Fruit fly (Drosophila melanogaster) whole organism, adult: ENCODE results near the gene CG15717.
"Not testable (repeated sequence)": the region's sequence is repeated elsewhere in the genome, so short reads cannot be mapped to it uniquely, and the experiment has no call there.

Experiments
- CG11617 ChIP-seq: fragments of 200-800 bp; sonication (Bioruptor generic); optimal IDR thresholded peaks from 2 replicates; lab custom pipeline; 2017; ENCODE audit warnings: mild to moderate bottlenecking, missing biosample characterization, missing genetic modification reagents, missing genetic modification characterization
- CG12768 ChIP-seq: fragments of 200-800 bp; sonication (Bioruptor generic); optimal IDR thresholded peaks from 2 replicates; lab custom pipeline; 2017; ENCODE audit warnings: missing biosample characterization, missing genetic modification characterization, mild to moderate bottlenecking, moderate library complexity, missing genetic modification reagents
- CG14711 ChIP-seq: fragments of 200-800 bp; sonication (Bioruptor generic); optimal IDR thresholded peaks from 2 replicates; lab custom pipeline; 2018; ENCODE audit warnings: missing biosample characterization, mild to moderate bottlenecking, missing genetic modification characterization, moderate library complexity
- CG1620 ChIP-seq: fragments of 200-800 bp; sonication (Bioruptor generic); optimal IDR thresholded peaks from 2 replicates; lab custom pipeline; 2016; ENCODE audit warnings: missing biosample characterization, missing genetic modification characterization
- CG33017 ChIP-seq: fragments of 200-800 bp; sonication (Bioruptor generic); optimal IDR thresholded peaks from 2 replicates; lab custom pipeline; 2018; ENCODE audit warnings: missing biosample characterization, mild to moderate bottlenecking, missing genetic modification characterization, moderate library complexity
- CG5204 ChIP-seq: fragments of 200-800 bp; sonication (Bioruptor generic); optimal IDR thresholded peaks from 2 replicates; lab custom pipeline; 2016; ENCODE audit warnings: missing biosample characterization, missing genetic modification characterization
- CG7045 ChIP-seq: fragments of 200-800 bp; sonication (Bioruptor generic); optimal IDR thresholded peaks from 2 replicates; lab custom pipeline; 2017; ENCODE audit warnings: missing biosample characterization, mild to moderate bottlenecking, missing genetic modification characterization
- CG7101 ChIP-seq: fragments of 200-800 bp; sonication (Bioruptor generic); optimal IDR thresholded peaks from 2 replicates; lab custom pipeline; 2018; ENCODE audit warnings: missing biosample characterization, mild to moderate bottlenecking, missing genetic modification characterization, moderate library complexity
- Clk ChIP-seq: fragments of 200-800 bp; sonication (Bioruptor generic); optimal IDR thresholded peaks from 2 replicates; lab custom pipeline; 2017; ENCODE audit warnings: missing biosample characterization, missing genetic modification characterization
- Crg-1 ChIP-seq: fragments of 200-800 bp; sonication (Bioruptor generic); optimal IDR thresholded peaks from 2 replicates; lab custom pipeline; 2016; ENCODE audit warnings: missing biosample characterization, missing genetic modification characterization
- Hr96 ChIP-seq: fragments of 200-800 bp; sonication (Bioruptor generic); optimal IDR thresholded peaks from 2 replicates; lab custom pipeline; 2016; ENCODE audit warnings: missing biosample characterization, missing genetic modification characterization
- Mnt ChIP-seq: fragments of 200-800 bp; sonication (Bioruptor generic); optimal IDR thresholded peaks from 2 replicates; lab custom pipeline; 2016; ENCODE audit warnings: missing biosample characterization, mild to moderate bottlenecking, missing genetic modification characterization
- bab1 ChIP-seq: fragments of 200-800 bp; sonication (Bioruptor generic); optimal IDR thresholded peaks from 3 replicates; lab custom pipeline; 2019; ENCODE audit warnings: missing biosample characterization, mild to moderate bottlenecking, missing genetic modification characterization, moderate library complexity
- cic ChIP-seq: fragments of 200-800 bp; sonication (Bioruptor generic); optimal IDR thresholded peaks from 2 replicates; lab custom pipeline; 2017; ENCODE audit warnings: missing biosample characterization, mild to moderate bottlenecking, missing genetic modification characterization, moderate library complexity
- cnc ChIP-seq, 2 experiments: fragments of >200 bp; optimal IDR thresholded peaks; 2 replicates each; lab custom pipeline; 2017
- kay ChIP-seq: fragments of 200-800 bp; sonication (Bioruptor generic); peaks from one replicate; lab custom pipeline; 2016; ENCODE audit warnings: missing biosample characterization, missing genetic modification characterization, borderline replicate concordance
- ovo ChIP-seq: fragments of 200-800 bp; sonication (Bioruptor generic); optimal IDR thresholded peaks from 2 replicates; lab custom pipeline; 2016; ENCODE audit warnings: missing biosample characterization, missing genetic modification characterization
- pad ChIP-seq: fragments of 200-800 bp; sonication (Bioruptor generic); optimal IDR thresholded peaks from 3 replicates; lab custom pipeline; 2017; ENCODE audit warnings: missing biosample characterization, missing genetic modification characterization, mild to moderate bottlenecking, moderate library complexity, missing genetic modification reagents
- tj ChIP-seq: fragments of 200-800 bp; sonication (Bioruptor generic); optimal IDR thresholded peaks from 3 replicates; lab custom pipeline; 2017; ENCODE audit warnings: missing biosample characterization, mild to moderate bottlenecking, missing genetic modification characterization, moderate library complexity
- toe ChIP-seq: fragments of 200-800 bp; sonication (Bioruptor generic); optimal IDR thresholded peaks from 2 replicates; lab custom pipeline; 2016; ENCODE audit warnings: missing biosample characterization, missing genetic modification characterization

Gene CG15717

DNA sequence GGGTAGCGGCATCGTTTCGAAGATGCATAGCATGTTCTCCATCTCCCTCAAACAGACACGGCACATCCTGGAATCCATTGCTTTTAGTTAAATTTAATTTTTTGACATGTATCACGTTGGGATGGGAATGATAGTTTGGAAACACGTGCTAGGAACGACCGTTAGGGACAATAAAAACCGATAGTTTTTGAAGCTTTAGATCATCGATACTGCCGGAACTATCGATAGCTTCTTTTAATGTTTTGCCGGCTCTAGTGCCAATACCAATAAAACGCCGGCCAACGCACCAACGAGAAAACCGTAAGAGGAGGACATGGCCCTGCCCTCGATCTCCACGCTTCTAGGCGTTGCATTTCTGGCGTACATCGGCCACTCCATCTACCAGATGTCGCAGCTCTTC, 26.0 kb downstream of the CG15717 start, which contains the start of the genes CG4318 and CG4332:
CG4318 (minus strand) TSS at position 142 of the 400 bp plus-strand sequence.
CG4332 (plus strand) TSS at position 256 of the 400 bp plus-strand sequence.
- TF ChIP-seq Clk (GFP tag; lab: Kevin White, UChicago) (no peak), bab1 (GFP tag; lab: Kevin White, UChicago) (peak; percentile 58), Mnt (GFP tag; lab: Kevin White, UChicago) (peak; percentile 66)

DNA sequence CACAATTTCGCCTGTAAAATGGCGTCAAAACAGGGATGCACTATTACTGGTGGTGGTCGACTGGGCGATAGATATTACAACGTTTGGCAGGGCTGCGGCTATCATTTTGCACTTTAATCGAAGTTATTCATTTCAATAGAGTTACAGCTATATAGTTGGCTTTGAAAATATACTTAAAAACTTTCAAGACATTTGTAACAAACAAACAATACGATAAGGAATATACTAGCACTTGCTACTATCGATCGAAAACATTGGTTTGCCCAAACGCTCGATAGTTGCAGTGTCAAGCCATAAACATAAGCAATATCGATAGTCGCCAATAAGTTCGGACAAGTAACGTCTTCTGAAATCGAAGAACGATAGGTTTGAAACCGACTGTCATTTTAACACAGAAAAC, 30.7 kb downstream of the CG15717 start, which contains the start of the genes Bap60 and CG12096:
Bap60 (minus strand) TSS at position 28 of the 400 bp plus-strand sequence.
CG12096 (plus strand) TSS at position 124 of the 400 bp plus-strand sequence.
- TF ChIP-seq Clk (GFP tag; lab: Kevin White, UChicago) (peak; percentile 33), cnc (optimal IDR thresholded peaks at IDR 0.05; lab: Kevin White, UChicago) (no peak), Mnt (GFP tag; lab: Kevin White, UChicago) (peak; percentile 78), CG14711 (tag; lab: Kevin White, UChicago) (peak; percentile 69), Hr96 (GFP tag; lab: Kevin White, UChicago) (peak; percentile 91), ovo (GFP tag; lab: Kevin White, UChicago) (peak; percentile 73), Crg-1 (GFP tag; lab: Kevin White, UChicago) (peak; percentile 55), kay (no peak), CG12768 (peak; percentile 7), CG33017 (tag; lab: Kevin White, UChicago) (peak; percentile 32), CG7045 (GFP tag; lab: Kevin White, UChicago) (peak; percentile 56), pad (GFP tag; lab: Kevin White, UChicago) (peak; percentile 70), toe (GFP tag; lab: Kevin White, UChicago) (peak; percentile 81), CG7101 (tag; lab: Kevin White, UChicago) (peak; percentile 82), bab1 (GFP tag; lab: Kevin White, UChicago) (peak; percentile 91), CG11617 (peak; percentile 78), cic (GFP tag; lab: Kevin White, UChicago) (no peak), CG1620 (GFP tag; lab: Kevin White, UChicago) (peak; percentile 77), CG5204 (GFP tag; lab: Kevin White, UChicago) (peak; percentile 71), tj (GFP tag; lab: Kevin White, UChicago) (peak; percentile 68)

DNA sequence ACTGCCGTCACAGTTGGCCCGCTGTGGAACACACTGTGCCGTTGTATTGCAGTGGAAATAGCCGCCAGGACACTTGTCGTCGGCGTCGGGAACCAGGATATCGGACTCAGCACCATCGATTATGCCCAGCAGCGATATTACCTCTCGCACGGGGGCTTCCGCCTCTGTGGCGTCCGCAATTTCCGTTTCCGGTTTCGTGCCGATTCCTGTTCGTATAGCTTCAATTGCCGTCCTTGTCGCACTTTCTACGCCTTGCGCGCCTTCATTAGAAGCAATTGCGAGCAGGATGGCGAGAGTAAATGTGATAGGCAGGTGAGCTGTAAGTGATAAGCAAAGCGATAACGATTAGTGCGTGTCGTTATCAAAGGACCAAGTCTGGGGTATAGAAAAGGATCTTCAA, 44.1 kb downstream of the CG15717 start:
- TF ChIP-seq kay (no peak), Clk (GFP tag; lab: Kevin White, UChicago) (no peak), CG5204 (GFP tag; lab: Kevin White, UChicago) (no peak), Crg-1 (GFP tag; lab: Kevin White, UChicago) (no peak), Mnt (GFP tag; lab: Kevin White, UChicago) (no peak), bab1 (GFP tag; lab: Kevin White, UChicago) (no peak), Hr96 (GFP tag; lab: Kevin White, UChicago) (no peak), CG7045 (GFP tag; lab: Kevin White, UChicago) (no peak), CG1620 (GFP tag; lab: Kevin White, UChicago) (no peak), CG14711 (tag; lab: Kevin White, UChicago) (no peak), CG12768 (no peak), tj (GFP tag; lab: Kevin White, UChicago) (no peak), CG7101 (tag; lab: Kevin White, UChicago) (no peak), toe (GFP tag; lab: Kevin White, UChicago) (no peak), cnc (optimal IDR thresholded peaks at IDR 0.05; lab: Kevin White, UChicago) (no peak), CG33017 (tag; lab: Kevin White, UChicago) (no peak), ovo (GFP tag; lab: Kevin White, UChicago) (no peak)

dm6 chrX:13177720-13178119, 49.0 kb downstream of the CG15717 start, which contains the start of gene CG32640:
Gene CG32640 (plus strand): TSS chrX:13178005.
- not testable (repeated sequence) for TF ChIP-seq Mnt (GFP tag; lab: Kevin White, UChicago); bab1 (GFP tag; lab: Kevin White, UChicago); CG33017 (tag; lab: Kevin White, UChicago)
